Worm (Caenorhabditis elegans) whole organism, L3 larva: ENCODE results near the gene acp-5.

Experiments
- ama-1 ChIP-seq: fragments of 150-350 bp; optimal IDR thresholded peaks from 2 replicates; lab custom pipeline; 2018
- elt-3 ChIP-seq, 3 experiments: fragments of 150-350 bp in 1 of 3; sonication (generic microtip) in 2 of 3; optimal IDR thresholded peaks; 2 replicates in 2 of 3; 4 replicates in 1 of 3; lab custom pipeline; 2014 to 2017; ENCODE audit warnings: missing biosample characterization in 3 of 3, missing genetic modification characterization in 3 of 3
- jun-1 ChIP-seq: fragments of 150-350 bp; optimal IDR thresholded peaks from 2 replicates; lab custom pipeline; 2014; ENCODE audit warnings: missing biosample characterization, missing genetic modification reagents, missing genetic modification characterization
- nfya-1 ChIP-seq: sonication (generic microtip); optimal IDR thresholded peaks from 2 replicates; lab custom pipeline; 2017; ENCODE audit warnings: missing genetic modification characterization, mild to moderate bottlenecking, missing compliant biosample characterization, antibody characterized with exemption, moderate library complexity; ENCODE audit not compliant: insufficient read depth
- nhr-12 ChIP-seq: fragments of 150-350 bp; optimal IDR thresholded peaks from 2 replicates; lab custom pipeline; 2014; ENCODE audit warnings: missing biosample characterization, missing genetic modification characterization
- pqm-1 ChIP-seq: fragments of 150-350 bp; optimal IDR thresholded peaks from 2 replicates; lab custom pipeline; 2017; ENCODE audit warnings: missing biosample characterization, missing genetic modification characterization, inconsistent platforms
- snpc-4 ChIP-seq: fragments of 150-350 bp; optimal IDR thresholded peaks from 2 replicates; lab custom pipeline; 2014; ENCODE audit warnings: missing biosample characterization, missing genetic modification characterization
- ztf-4 ChIP-seq: fragments of 150-350 bp; optimal IDR thresholded peaks from 2 replicates; lab custom pipeline; 2014; ENCODE audit warnings: missing biosample characterization, missing genetic modification characterization

ce11 chrX:5820880-5821279 is 8.4 kb upstream of the acp-5 start:
- TF ChIP-seq jun-1 (tag; lab: Kevin White, UChicago) (no peak), ama-1 (lab: Kevin White, UChicago) (no peak), ztf-4 (no peak), snpc-4 (tag; lab: Kevin White, UChicago) (no peak), nfya-1 (tag; lab: Kevin White, UChicago) (no peak), elt-3 (tag; optimal IDR thresholded peaks at IDR 0.05; lab: Kevin White, UChicago) (no peak), pqm-1 (tag; lab: Kevin White, UChicago) (no peak), nhr-12 (tag; lab: Kevin White, UChicago) (no peak)
